Worm (Caenorhabditis elegans): ENCODE measurements around the gene R166.2.
A peak's percentile ranks its signal among the peaks of the same experiment; 100 is the strongest.

Gene R166.2

ce11 chrII:10553377-10554045 lies 16.0 kb upstream of the R166.2 start:
- no peak for TF ChIP-seq ztf-3 (GFP tag; optimal IDR thresholded peaks at IDR 0.05)
- no peak for TF ChIP-seq ceh-79 (tag; optimal IDR thresholded peaks at IDR 0.05)
- TF ChIP-seq dox-1 (GFP tag; IDR thresholded peaks at IDR 0.05), result no peak
- TF ChIP-seq die-1 (tag; optimal IDR thresholded peaks at IDR 0.05), result no peak
- no peak for TF ChIP-seq lsy-27 (tag; optimal IDR thresholded peaks at IDR 0.05; ENCODE audit: borderline replicate concordance, insufficient read depth)
- TF ChIP-seq bed-1 (GFP tag; IDR thresholded peaks at IDR 0.05), result no peak
- TF ChIP-seq madf-6 (GFP tag; IDR thresholded peaks at IDR 0.05), result no peak
- no peak for TF ChIP-seq rpc-1 (optimal IDR thresholded peaks at IDR 0.05)
- TF ChIP-seq rpc-1 (tag; optimal IDR thresholded peaks at IDR 0.05), result no peak
- peak; percentile 46 for TF ChIP-seq ama-1 (optimal IDR thresholded peaks at IDR 0.05)
- TF ChIP-seq ama-1 (GFP tag; optimal IDR thresholded peaks at IDR 0.05), result no peak
- peak; percentile 49 for TF ChIP-seq repo-1 (tag; optimal IDR thresholded peaks at IDR 0.05)
- TF ChIP-seq B0019.2 (GFP tag; conservative IDR thresholded peaks at IDR 0.05), result no peak
- no peak for TF ChIP-seq ceh-58 (GFP tag; IDR thresholded peaks at IDR 0.05)
- no peak for TF ChIP-seq lin-54 (GFP tag; optimal IDR thresholded peaks at IDR 0.05)
- TF ChIP-seq zfh-2 (GFP tag; conservative IDR thresholded peaks at IDR 0.05), result 0 out of 2 replicates have a peak, but pooled peaks have one; percentile 9
- no peak for TF ChIP-seq lin-26 (GFP tag; IDR thresholded peaks at IDR 0.05)
- no peak for TF ChIP-seq tlf-1 (GFP tag; optimal IDR thresholded peaks at IDR 0.05)
- TF ChIP-seq egl-18 (GFP tag; IDR thresholded peaks at IDR 0.05), result no peak
- TF ChIP-seq ekl-4 (GFP tag; IDR thresholded peaks at IDR 0.05), result peak; percentile 26; the same call in 1 of the 2 replicates
- TF ChIP-seq mxl-1 (tag; optimal IDR thresholded peaks at IDR 0.05), result no peak
- no peak for TF ChIP-seq nfya-1 (tag; optimal IDR thresholded peaks at IDR 0.05; ENCODE audit: borderline replicate concordance, insufficient read depth)
- 0 out of 2 replicates have a peak, but pooled peaks have one; percentile 40 for TF ChIP-seq F39B2.1 (GFP tag; IDR thresholded peaks at IDR 0.05)
- TF ChIP-seq Y56A3A.18 (GFP tag; IDR thresholded peaks at IDR 0.05), result peak; percentile 7; the same call in 1 of the 2 replicates
- no peak for TF ChIP-seq dpl-1 (GFP tag; optimal IDR thresholded peaks at IDR 0.05)
- TF ChIP-seq mcd-1 (GFP tag; IDR thresholded peaks at IDR 0.05), result peak; percentile 20; the same call in 1 of the 2 replicates
- no peak for TF ChIP-seq ceh-100 (GFP tag; IDR thresholded peaks at IDR 0.05)
- TF ChIP-seq him-1 (tag; optimal IDR thresholded peaks at IDR 0.05), result no peak
- TF ChIP-seq nhr-120 (GFP tag; IDR thresholded peaks at IDR 0.05), result no peak
- no peak for TF ChIP-seq K12H6.12 (tag; optimal IDR thresholded peaks at IDR 0.05)
- peak; percentile 92 for TF ChIP-seq cebp-1 (GFP tag; IDR thresholded peaks at IDR 0.05)
- peak; percentile 97 for TF ChIP-seq cebp-1 (tag; optimal IDR thresholded peaks at IDR 0.05)
- TF ChIP-seq let-607 (tag; optimal IDR thresholded peaks at IDR 0.05), result peak in 1 of 2 experiments; percentile 31
- no peak for TF ChIP-seq egrh-3 (GFP tag; IDR thresholded peaks at IDR 0.05)
- no peak for TF ChIP-seq attf-3 (GFP tag; conservative IDR thresholded peaks at IDR 0.05)
- TF ChIP-seq Y67H2A.10 (GFP tag; conservative IDR thresholded peaks at IDR 0.05), result no peak
- no peak for TF ChIP-seq mes-4 (tag; optimal IDR thresholded peaks at IDR 0.05)
- TF ChIP-seq snpc-3.4 (tag; optimal IDR thresholded peaks at IDR 0.05), result no peak
- peak; percentile 53; the same call in 1 of the 2 replicates for TF ChIP-seq nfyb-1 (GFP tag; IDR thresholded peaks at IDR 0.05)
- no peak for TF ChIP-seq F37B4.10 (GFP tag; IDR thresholded peaks at IDR 0.05)
- no peak for TF ChIP-seq hsf-1 (GFP tag; IDR thresholded peaks at IDR 0.05)
- no peak for TF ChIP-seq dpff-1 (tag; optimal IDR thresholded peaks at IDR 0.05)
- no peak for TF ChIP-seq ztf-28 (GFP tag; IDR thresholded peaks at IDR 0.05)
- peak; percentile 22; the same call in 1 of the 2 replicates for TF ChIP-seq B0336.3 (GFP tag; IDR thresholded peaks at IDR 0.05)
- peak; percentile 48 for TF ChIP-seq ztf-26 (tag; optimal IDR thresholded peaks at IDR 0.05)
- TF ChIP-seq F57A8.1 (GFP tag; optimal IDR thresholded peaks at IDR 0.05), result no peak
- TF ChIP-seq chd-7 (tag; optimal IDR thresholded peaks at IDR 0.05), result peak; percentile 5
- TF ChIP-seq unc-130 (GFP tag; optimal IDR thresholded peaks at IDR 0.05), result no peak
- no peak for TF ChIP-seq D2030.7 (GFP tag; IDR thresholded peaks at IDR 0.05)

Measured in whole organism, young adult.